Worm (Caenorhabditis elegans) whole organism, L1 larva: ENCODE results near the gene srh-42.

Source experiments
- ceh-82 ChIP-seq, 3 experiments: fragments of 150-350 bp in 1 of 3; sonication (generic microtip) in 2 of 3; optimal IDR thresholded peaks; 2 replicates each; lab custom pipeline; 2014 to 2017; ENCODE audit warnings: missing biosample characterization in 3 of 3, missing genetic modification characterization in 3 of 3
- ceh-90 ChIP-seq: sonication (generic microtip); optimal IDR thresholded peaks from 2 replicates; lab custom pipeline; 2016; ENCODE audit warnings: missing genetic modification characterization, missing compliant biosample characterization
- efl-1 ChIP-seq, 4 experiments: fragments of 150-350 bp; optimal IDR thresholded peaks in 3 of 4; peaks in 1 of 4; 1 replicate in 1 of 4; 2 replicates in 3 of 4; lab custom pipeline; 2014; ENCODE audit warnings: missing biosample characterization in 2 of 4, missing genetic modification characterization in 2 of 4, missing genetic modification reagents in 2 of 4
- egl-27 ChIP-seq, 2 experiments: fragments of 150-350 bp in 1 of 2; sonication (generic microtip); optimal IDR thresholded peaks; 3 replicates each; lab custom pipeline; 2017 to 2018; ENCODE audit warnings: missing biosample characterization in 2 of 2, missing genetic modification characterization in 2 of 2, missing genetic modification reagents in 2 of 2
- ets-5 ChIP-seq: fragments of 200-800 bp; sonication (Bioruptor generic); IDR thresholded peaks from 2 replicates; pipeline ENCODE4 v1.3.6; 2022; ENCODE audit warnings: missing genetic modification characterization, missing compliant biosample characterization
- fkh-10 ChIP-seq: sonication (generic microtip); optimal IDR thresholded peaks from 2 replicates; lab custom pipeline; 2017; ENCODE audit warnings: missing biosample characterization, missing genetic modification reagents, missing genetic modification characterization
- fos-1 ChIP-seq: fragments of 150-350 bp; optimal IDR thresholded peaks from 2 replicates; lab custom pipeline; 2014; ENCODE audit warnings: missing biosample characterization, missing genetic modification characterization
- lin-14 ChIP-seq: fragments of 200-800 bp; sonication (Bioruptor generic); optimal IDR thresholded peaks from 2 replicates; lab custom pipeline; 2018; ENCODE audit warnings: mild to moderate bottlenecking, missing genetic modification characterization, moderate library complexity, missing compliant biosample characterization
- lin-15B ChIP-seq: fragments of 150-350 bp; sonication (generic microtip); optimal IDR thresholded peaks from 3 replicates; lab custom pipeline; 2014; ENCODE audit warnings: missing biosample characterization, missing genetic modification characterization
- lin-35 ChIP-seq, 2 experiments: fragments of 150-350 bp; optimal IDR thresholded peaks; 2 replicates each; lab custom pipeline; 2014; ENCODE audit warnings: missing biosample characterization in 2 of 2, missing genetic modification characterization in 2 of 2, missing genetic modification reagents in 2 of 2
- mdl-1 ChIP-seq, 2 experiments: fragments of 150-350 bp; optimal IDR thresholded peaks; 2 replicates each; lab custom pipeline; 2014 to 2017; ENCODE audit warnings: missing biosample characterization in 2 of 2, missing genetic modification characterization in 2 of 2, inconsistent platforms in 1 of 2
- mef-2 ChIP-seq: fragments of 150-350 bp; optimal IDR thresholded peaks from 2 replicates; lab custom pipeline; 2014; ENCODE audit warnings: missing biosample characterization, missing genetic modification characterization
- nhr-11 ChIP-seq: fragments of 150-350 bp; optimal IDR thresholded peaks from 2 replicates; lab custom pipeline; 2014; ENCODE audit warnings: missing biosample characterization, missing genetic modification characterization
- nhr-19 ChIP-seq: fragments of 200-800 bp; sonication (Bioruptor generic); conservative IDR thresholded peaks from 2 replicates; pipeline ENCODE4 v1.3.6; 2022; ENCODE audit warnings: missing genetic modification characterization, missing compliant biosample characterization
- nhr-20 ChIP-seq: sonication (generic microtip); optimal IDR thresholded peaks from 2 replicates; lab custom pipeline; 2016; ENCODE audit warnings: mild to moderate bottlenecking, missing genetic modification characterization, missing compliant biosample characterization
- nhr-28 ChIP-seq: fragments of 150-350 bp; optimal IDR thresholded peaks from 2 replicates; lab custom pipeline; 2014; ENCODE audit warnings: missing biosample characterization, missing genetic modification characterization
- nhr-77 ChIP-seq: fragments of 150-350 bp; optimal IDR thresholded peaks from 2 replicates; lab custom pipeline; 2014; ENCODE audit warnings: missing biosample characterization, missing genetic modification characterization
- pax-3 ChIP-seq: fragments of 200-800 bp; sonication (Bioruptor generic); optimal IDR thresholded peaks from 2 replicates; lab custom pipeline; 2018; ENCODE audit warnings: mild to moderate bottlenecking, missing genetic modification characterization, moderate library complexity, missing compliant biosample characterization
- rnt-1 ChIP-seq: sonication (generic microtip); optimal IDR thresholded peaks from 2 replicates; lab custom pipeline; 2016; ENCODE audit warnings: mild to moderate bottlenecking, missing genetic modification characterization, moderate library complexity, missing compliant biosample characterization
- swsn-7 ChIP-seq: sonication (generic microtip); optimal IDR thresholded peaks from 2 replicates; lab custom pipeline; 2016; ENCODE audit warnings: missing genetic modification characterization, missing compliant biosample characterization
- tbx-2 ChIP-seq: sonication (generic microtip); optimal IDR thresholded peaks from 2 replicates; lab custom pipeline; 2016; ENCODE audit warnings: missing genetic modification characterization, missing compliant biosample characterization
- unc-86 ChIP-seq: sonication (generic microtip); optimal IDR thresholded peaks from 2 replicates; lab custom pipeline; 2016; ENCODE audit warnings: missing genetic modification characterization, missing compliant biosample characterization
- xbp-1 ChIP-seq: sonication (generic microtip); optimal IDR thresholded peaks from 2 replicates; lab custom pipeline; 2016; ENCODE audit warnings: missing genetic modification characterization, missing compliant biosample characterization

The srh-42 gene

DNA sequence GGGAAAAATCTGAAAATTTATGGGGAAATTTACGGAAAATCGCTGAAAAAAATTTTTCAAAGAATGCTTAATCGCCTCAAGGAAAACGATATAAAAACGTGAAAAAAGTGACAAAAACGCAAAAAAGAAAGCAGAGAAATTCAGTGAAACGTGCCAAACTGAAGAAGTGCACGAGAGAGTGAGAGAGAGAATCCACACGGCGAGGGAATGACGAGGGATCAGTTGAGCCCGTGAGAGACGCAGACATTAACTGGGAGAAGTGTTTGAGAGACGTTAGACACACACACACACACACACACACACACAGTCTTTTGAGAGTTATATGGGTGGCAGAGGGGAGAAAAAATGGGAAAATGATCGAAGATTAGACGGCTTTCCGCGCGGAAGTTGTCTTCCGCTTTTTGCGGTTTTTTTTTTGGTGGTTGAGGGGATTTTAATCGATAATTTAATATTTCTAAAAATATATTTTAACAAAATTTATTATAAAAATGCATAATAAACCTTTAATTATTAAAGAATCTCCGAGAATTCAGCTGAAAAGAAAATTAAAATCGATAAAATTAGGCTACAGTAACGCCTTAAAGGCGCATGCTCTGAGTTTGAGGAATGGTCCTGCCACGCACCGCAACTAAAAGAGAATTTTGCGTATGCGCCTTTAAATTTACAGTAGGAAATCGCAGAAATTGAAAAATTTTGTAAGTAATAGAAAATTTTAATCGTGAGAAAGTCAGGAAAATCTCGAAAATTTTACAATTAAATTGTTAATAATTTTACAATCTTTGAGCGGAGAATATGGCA is 44.2 kb downstream of the srh-42 start (continued):
- TF ChIP-seq fkh-10 (GFP tag; lab: Kevin White, UChicago) (peak; percentile 23), tbx-2 (peak; percentile 53), rnt-1 (tag; lab: Kevin White, UChicago) (peak; percentile 48), nhr-28 (tag; lab: Kevin White, UChicago) (no peak), nhr-77 (peak; percentile 46), swsn-7 (peak; percentile 56), fos-1 (tag; lab: Kevin White, UChicago) (peak; percentile 53), unc-86 (tag; lab: Kevin White, UChicago) (peak; percentile 33), nhr-19 (GFP tag; lab: Robert Waterston, UW) (peak; percentile 29; the same call in 1 of the 2 replicates), lin-14 (GFP tag; lab: Kevin White, UChicago) (peak; percentile 85), ets-5 (GFP tag; lab: Robert Waterston, UW) (no peak), lin-35 (GFP tag; optimal IDR thresholded peaks at IDR 0.05; lab: Kevin White, UChicago) (peak; percentile 72), mdl-1 (tag; optimal IDR thresholded peaks at IDR 0.05; lab: Kevin White, UChicago) (peak in 1 of 2 experiments; percentile 76), nhr-11 (tag; lab: Kevin White, UChicago) (no peak), xbp-1 (tag; lab: Kevin White, UChicago) (peak; percentile 27)
- TF ChIP-seq, all 84 proteins: peak for 34

- TF ChIP-seq egl-27 (tag; optimal IDR thresholded peaks at IDR 0.05; lab: Kevin White, UChicago): no peak
- no peak for TF ChIP-seq rnt-1 (tag; lab: Kevin White, UChicago)
- TF ChIP-seq pax-3: no peak
- no peak for TF ChIP-seq lin-15B (tag; lab: Kevin White, UChicago)
Measured at ce11 chrII:14243503-14243902, 45.4 kb downstream of the srh-42 start, which contains the start of gene jmjd-2. Gene jmjd-2 (minus strand): TSS chrII:14243603.

DNA sequence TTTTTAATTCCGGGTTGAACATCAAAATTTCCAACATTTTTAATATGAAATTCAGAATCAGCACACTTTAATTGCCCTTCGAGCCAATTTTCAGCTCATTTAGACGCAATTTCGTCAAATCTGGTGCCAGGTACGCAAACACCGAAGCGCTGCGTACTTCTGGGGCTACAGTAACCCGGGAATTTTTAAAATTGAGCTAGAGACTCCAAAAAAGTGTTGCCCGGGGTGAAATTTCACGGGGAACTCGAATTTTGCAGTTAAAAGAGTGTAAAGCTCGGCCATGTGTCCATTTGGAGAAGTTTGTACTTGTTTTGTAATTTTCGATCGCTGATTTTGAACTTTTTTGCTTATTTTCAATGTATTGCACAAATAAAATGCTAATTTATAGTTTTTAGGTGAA is 46.6 kb downstream of the srh-42 start:
- TF ChIP-seq ceh-90 (tag; lab: Kevin White, UChicago) (no peak), mef-2 (tag; lab: Kevin White, UChicago) (no peak), nhr-20 (tag; lab: Kevin White, UChicago) (no peak)

ce11 chrII:14239924-14240323 is 48.9 kb downstream of the srh-42 start:
- TF ChIP-seq ceh-82 (tag; optimal IDR thresholded peaks at IDR 0.05; lab: Kevin White, UChicago) (no peak), efl-1 (optimal IDR thresholded peaks at IDR 0.05; lab: Kevin White, UChicago) (no peak), efl-1 (GFP tag; optimal IDR thresholded peaks at IDR 0.05 in 1 of 2; lab: Kevin White, UChicago) (peak in 1 of 2 experiments; percentile 38)
